Fruit fly (Drosophila melanogaster): ENCODE measurements around the gene Tdh.

The Tdh gene

dm6 chr3L:20452813-20453682 lies 13.7 kb upstream of the Tdh start, which contains the start of gene CG5199 (continued):
- TF ChIP-seq CG32772 (GFP tag; IDR thresholded peaks at IDR 0.05) = peak; percentile 34; the same call in 1 of the 2 replicates
- peak; percentile 56; the same call in 2 of the 3 replicates for TF ChIP-seq CG11695 (GFP tag; IDR thresholded peaks at IDR 0.05)
- TF ChIP-seq gro (GFP tag; optimal IDR thresholded peaks at IDR 0.05) = no peak
- peak; percentile 69 for TF ChIP-seq Sox100B (GFP tag; optimal IDR thresholded peaks at IDR 0.05)
- TF ChIP-seq org-1 (GFP tag; optimal IDR thresholded peaks at IDR 0.05) = no peak
- no peak for TF ChIP-seq wdn (GFP tag; IDR thresholded peaks at IDR 0.05)
- peak; percentile 89 for TF ChIP-seq CG16813 (GFP tag; IDR thresholded peaks at IDR 0.05; ENCODE audit: partially characterized antibody)
- TF ChIP-seq ttk (GFP tag; IDR thresholded peaks at IDR 0.05) = peak; percentile 59; the same call in 1 of the 2 replicates
- no peak for TF ChIP-seq stc (GFP tag; IDR thresholded peaks at IDR 0.05)
- no peak for TF ChIP-seq corto (GFP tag; optimal IDR thresholded peaks at IDR 0.05)
- no peak for TF ChIP-seq CG3163 (GFP tag; optimal IDR thresholded peaks at IDR 0.05)
- TF ChIP-seq CG17912 (GFP tag; optimal IDR thresholded peaks at IDR 0.05) = no peak
- TF ChIP-seq crp (GFP tag; optimal IDR thresholded peaks at IDR 0.05) = peak in 1 of 2 experiments; percentile 3
- no peak for TF ChIP-seq sob (GFP tag; IDR thresholded peaks at IDR 0.05)
- TF ChIP-seq NC2α (GFP tag; optimal IDR thresholded peaks at IDR 0.05) = no peak
- peak; percentile 19 for TF ChIP-seq CG6683 (GFP tag; optimal IDR thresholded peaks at IDR 0.05)
- TF ChIP-seq Awh (GFP tag; IDR thresholded peaks at IDR 0.05) = no peak
- TF ChIP-seq twi (tag; optimal IDR thresholded peaks at IDR 0.05) = peak; percentile 42
- no peak for TF ChIP-seq CrebB (tag; optimal IDR thresholded peaks at IDR 0.05)
- no peak for TF ChIP-seq usp (GFP tag; optimal IDR thresholded peaks at IDR 0.05)
- TF ChIP-seq gem (tag; optimal IDR thresholded peaks at IDR 0.05) = peak; percentile 91
- peak; percentile 80 for TF ChIP-seq CG12391 (tag; optimal IDR thresholded peaks at IDR 0.05)
- peak; percentile 75 for TF ChIP-seq lmd (GFP tag; IDR thresholded peaks at IDR 0.05)
- peak; percentile 61 for TF ChIP-seq hbn (GFP tag; IDR thresholded peaks at IDR 0.05; ENCODE audit: partially characterized antibody)
- no peak for TF ChIP-seq lov (optimal IDR thresholded peaks at IDR 0.05)
- no peak for TF ChIP-seq lov (GFP tag; IDR thresholded peaks at IDR 0.05)
- TF ChIP-seq cas (GFP tag; IDR thresholded peaks at IDR 0.05) = no peak
- TF ChIP-seq pzg (GFP tag; optimal IDR thresholded peaks at IDR 0.05) = peak; percentile 41
- peak; percentile 79 for TF ChIP-seq CG13287 (GFP tag; IDR thresholded peaks at IDR 0.05; ENCODE audit: partially characterized antibody)
- TF ChIP-seq fd3F (GFP tag; optimal IDR thresholded peaks at IDR 0.05) = peak; percentile 55
- TF ChIP-seq sens (GFP tag) = peak; percentile 81
- TF ChIP-seq Fer3 (tag; optimal IDR thresholded peaks at IDR 0.05) = peak; percentile 43
- peak; percentile 36; the same call in 1 of the 2 replicates for TF ChIP-seq Rx (GFP tag; IDR thresholded peaks at IDR 0.05)
- TF ChIP-seq salm (tag; optimal IDR thresholded peaks at IDR 0.05) = no peak
- peak; percentile 54 for TF ChIP-seq B-H2 (GFP tag; optimal IDR thresholded peaks at IDR 0.05)
- peak; percentile 42; the same call in 1 of the 2 replicates for TF ChIP-seq HLH3B (GFP tag; IDR thresholded peaks at IDR 0.05)
- TF ChIP-seq da (GFP tag; optimal IDR thresholded peaks at IDR 0.05) = no peak
- TF ChIP-seq CG2712 (tag; optimal IDR thresholded peaks at IDR 0.05) = peak; percentile 85
- TF ChIP-seq chif (GFP tag; optimal IDR thresholded peaks at IDR 0.05) = peak in 1 of 2 experiments; percentile 29
- no peak for TF ChIP-seq CTCF (GFP tag; optimal IDR thresholded peaks at IDR 0.05)
- peak; percentile 61 for TF ChIP-seq Sox102F (GFP tag; optimal IDR thresholded peaks at IDR 0.05)
- TF ChIP-seq ham (GFP tag; IDR thresholded peaks at IDR 0.05) = no peak
- TF ChIP-seq CG31224 (GFP tag; IDR thresholded peaks at IDR 0.05) = peak; percentile 42; the same call in 1 of the 2 replicates
- TF ChIP-seq emc (GFP tag; optimal IDR thresholded peaks at IDR 0.05) = no peak
- no peak for TF ChIP-seq Doc2 (GFP tag; IDR thresholded peaks at IDR 0.05)
- TF ChIP-seq wek (GFP tag; optimal IDR thresholded peaks at IDR 0.05) = no peak
- TF ChIP-seq HLH54F (GFP tag; optimal IDR thresholded peaks at IDR 0.05) = peak; percentile 25
- TF ChIP-seq Hand (GFP tag; optimal IDR thresholded peaks at IDR 0.05) = no peak
- no peak for TF ChIP-seq grn (GFP tag; optimal IDR thresholded peaks at IDR 0.05)
- TF ChIP-seq scrt (GFP tag; optimal IDR thresholded peaks at IDR 0.05) = no peak
